Fruit fly (Drosophila melanogaster) whole organism, embryonic: Measurements from ENCODE around the gene Patsas.

Source experiments
- BEAF-32 ChIP-seq: fragments of 200-800 bp; sonication (Bioruptor generic); optimal IDR thresholded peaks from 3 replicates; lab custom pipeline; 2017; ENCODE audit warnings: missing biosample characterization, missing genetic modification characterization, mild to moderate bottlenecking, moderate library complexity, missing genetic modification reagents
- CG11085 ChIP-seq: fragments of 200-800 bp; sonication (Bioruptor generic); IDR thresholded peaks from 2 replicates; pipeline ENCODE4 v1.3.6; 2022; ENCODE audit warnings: missing biosample characterization, missing genetic modification characterization
- CG11398 ChIP-seq: fragments of 200-800 bp; sonication (Bioruptor generic); optimal IDR thresholded peaks from 2 replicates; lab custom pipeline; 2016; ENCODE audit warnings: missing biosample characterization, missing genetic modification characterization
- CG12219 ChIP-seq: fragments of 200-800 bp; sonication (Bioruptor generic); optimal IDR thresholded peaks from 3 replicates; lab custom pipeline; 2018; ENCODE audit warnings: missing biosample characterization, mild to moderate bottlenecking, missing genetic modification characterization
- CG12942 ChIP-seq: fragments of 200-800 bp; sonication (Bioruptor generic); optimal IDR thresholded peaks from 3 replicates; lab custom pipeline; 2016; ENCODE audit warnings: missing biosample characterization, missing genetic modification characterization
- CG13424 ChIP-seq: fragments of 200-800 bp; sonication (Bioruptor generic); optimal IDR thresholded peaks from 2 replicates; lab custom pipeline; 2019; ENCODE audit warnings: missing biosample characterization, mild to moderate bottlenecking, missing genetic modification characterization, moderate library complexity
- CG14014 ChIP-seq: fragments of 200-800 bp; sonication (Bioruptor generic); IDR thresholded peaks from 2 replicates; pipeline ENCODE4 v1.3.6; 2022; ENCODE audit warnings: missing biosample characterization, missing genetic modification characterization
- CG14860 ChIP-seq: fragments of 200-800 bp; sonication (Bioruptor generic); IDR thresholded peaks from 3 replicates; pipeline ENCODE4 v1.3.6; 2022; ENCODE audit warnings: missing biosample characterization, missing genetic modification characterization; ENCODE audit not compliant: partially characterized antibody
- CG2199 ChIP-seq: fragments of 200-800 bp; sonication (Bioruptor generic); IDR thresholded peaks from 3 replicates; pipeline ENCODE4 v1.3.6; 2022; ENCODE audit warnings: missing biosample characterization, missing genetic modification characterization
- CG2202 ChIP-seq: fragments of 200-800 bp; sonication (Bioruptor generic); optimal IDR thresholded peaks from 2 replicates; lab custom pipeline; 2018; ENCODE audit warnings: missing biosample characterization, mild to moderate bottlenecking, missing genetic modification characterization
- CG2712 ChIP-seq: fragments of 200-800 bp; optimal IDR thresholded peaks from 3 replicates; lab custom pipeline; 2019; ENCODE audit warnings: missing biosample characterization, mild to moderate bottlenecking, missing genetic modification characterization, moderate library complexity
- CG3065 ChIP-seq: fragments of 200-800 bp; sonication (Bioruptor generic); optimal IDR thresholded peaks from 2 replicates; lab custom pipeline; 2016; ENCODE audit warnings: missing biosample characterization, missing genetic modification characterization
- CG4360 ChIP-seq: fragments of 200-800 bp; sonication (Bioruptor generic); IDR thresholded peaks from 2 replicates; pipeline ENCODE4 v1.3.6; 2022; ENCODE audit warnings: missing biosample characterization, missing genetic modification characterization
- CG6654 ChIP-seq: fragments of 200-800 bp; sonication (Bioruptor generic); optimal IDR thresholded peaks from 2 replicates; lab custom pipeline; 2017; ENCODE audit warnings: missing biosample characterization, mild to moderate bottlenecking, missing genetic modification characterization
- CG7987 ChIP-seq: fragments of 200-800 bp; sonication (Bioruptor generic); optimal IDR thresholded peaks from 2 replicates; lab custom pipeline; 2018; ENCODE audit warnings: missing biosample characterization, mild to moderate bottlenecking, missing genetic modification characterization, moderate library complexity
- CG8924 ChIP-seq: fragments of 200-800 bp; optimal IDR thresholded peaks from 3 replicates; lab custom pipeline; 2019; ENCODE audit warnings: missing biosample characterization, mild to moderate bottlenecking, missing genetic modification characterization, moderate library complexity
- CTCF ChIP-seq: fragments of 200-800 bp; sonication (Bioruptor generic); optimal IDR thresholded peaks from 2 replicates; lab custom pipeline; 2017; ENCODE audit warnings: missing biosample characterization, mild to moderate bottlenecking, missing genetic modification characterization, moderate library complexity
- Dfd ChIP-seq, 2 experiments: fragments of >200 bp; optimal IDR thresholded peaks; 2 replicates each; lab custom pipeline; 2017; ENCODE audit warnings: missing biosample characterization in 2 of 2, missing genetic modification characterization in 2 of 2
- Dll ChIP-seq: fragments of 200-800 bp; sonication (Bioruptor generic); IDR thresholded peaks from 4 replicates; pipeline ENCODE4 v1.3.6; 2022; ENCODE audit warnings: missing biosample characterization, missing genetic modification characterization; ENCODE audit not compliant: partially characterized antibody
- Doc2 ChIP-seq: fragments of 200-800 bp; sonication (Bioruptor generic); IDR thresholded peaks from 2 replicates; pipeline ENCODE4 v1.3.6; 2022; ENCODE audit warnings: missing biosample characterization, missing genetic modification characterization
- Gug ChIP-seq: fragments of 200-800 bp; sonication (Bioruptor generic); IDR thresholded peaks from 4 replicates; pipeline ENCODE4 v1.3.6; 2022; ENCODE audit warnings: missing biosample characterization, missing genetic modification characterization
- HmgD ChIP-seq: fragments of 200-800 bp; sonication (Bioruptor generic); optimal IDR thresholded peaks from 3 replicates; lab custom pipeline; 2016; ENCODE audit warnings: missing biosample characterization, missing genetic modification characterization
- Hmx ChIP-seq: fragments of 200-800 bp; sonication (Bioruptor generic); optimal IDR thresholded peaks from 2 replicates; lab custom pipeline; 2016; ENCODE audit warnings: missing biosample characterization, missing genetic modification characterization
- Hr3 ChIP-seq: fragments of 200-800 bp; sonication (Bioruptor generic); optimal IDR thresholded peaks from 3 replicates; lab custom pipeline; 2016; ENCODE audit warnings: missing biosample characterization, missing genetic modification characterization
- Kr ChIP-seq: fragments of 200-800 bp; sonication (Bioruptor generic); optimal IDR thresholded peaks from 2 replicates; lab custom pipeline; 2017; ENCODE audit warnings: missing biosample characterization, mild to moderate bottlenecking, missing genetic modification characterization
- Max ChIP-seq: fragments of 200-800 bp; sonication (Bioruptor generic); optimal IDR thresholded peaks from 2 replicates; lab custom pipeline; 2016; ENCODE audit warnings: missing biosample characterization, mild to moderate bottlenecking, missing genetic modification characterization
- Myb ChIP-seq: fragments of 200-800 bp; sonication (Bioruptor generic); optimal IDR thresholded peaks from 2 replicates; lab custom pipeline; 2016; ENCODE audit warnings: missing biosample characterization, missing genetic modification characterization
- Neu2 ChIP-seq: fragments of 200-800 bp; sonication (Bioruptor generic); optimal IDR thresholded peaks from 3 replicates; lab custom pipeline; 2016; ENCODE audit warnings: missing biosample characterization, missing genetic modification characterization, borderline replicate concordance
- Side ChIP-seq: fragments of 200-800 bp; sonication (Bioruptor generic); optimal IDR thresholded peaks from 2 replicates; lab custom pipeline; 2016; ENCODE audit warnings: missing biosample characterization, missing genetic modification characterization
- Sry-β ChIP-seq: fragments of 200-800 bp; sonication (Bioruptor generic); optimal IDR thresholded peaks from 2 replicates; lab custom pipeline; 2018; ENCODE audit warnings: missing biosample characterization, mild to moderate bottlenecking, missing genetic modification characterization, moderate library complexity
- amos ChIP-seq: fragments of 200-800 bp; sonication (Bioruptor generic); IDR thresholded peaks from 2 replicates; pipeline ENCODE4 v1.3.6; 2022; ENCODE audit warnings: missing biosample characterization, missing genetic modification characterization; ENCODE audit not compliant: partially characterized antibody
- ap ChIP-seq: fragments of 200-800 bp; sonication (Bioruptor generic); IDR thresholded peaks from 2 replicates; pipeline ENCODE4 v1.3.6; 2022; ENCODE audit warnings: missing biosample characterization, missing genetic modification characterization
- caup ChIP-seq: fragments of 200-800 bp; sonication (Bioruptor generic); optimal IDR thresholded peaks from 3 replicates; lab custom pipeline; 2017; ENCODE audit warnings: missing biosample characterization, mild to moderate bottlenecking, missing genetic modification characterization, moderate library complexity; ENCODE audit not compliant: severe bottlenecking
- disco-r ChIP-seq: fragments of 200-800 bp; sonication (Bioruptor generic); optimal IDR thresholded peaks from 2 replicates; lab custom pipeline; 2016; ENCODE audit warnings: missing biosample characterization, missing genetic modification characterization
- en ChIP-seq: fragments of 200-800 bp; sonication (Bioruptor generic); optimal IDR thresholded peaks from 2 replicates; lab custom pipeline; 2016; ENCODE audit warnings: missing biosample characterization, missing genetic modification characterization
- fd102C ChIP-seq: fragments of 200-800 bp; sonication (Bioruptor generic); optimal IDR thresholded peaks from 2 replicates; lab custom pipeline; 2018; ENCODE audit warnings: missing biosample characterization, mild to moderate bottlenecking, missing genetic modification characterization, moderate library complexity
- ftz-f1 ChIP-seq: fragments of 200-800 bp; sonication (Bioruptor generic); optimal IDR thresholded peaks from 2 replicates; lab custom pipeline; 2016; ENCODE audit warnings: missing biosample characterization, missing genetic modification characterization
- gfzf ChIP-seq: fragments of 200-800 bp; sonication (Bioruptor generic); optimal IDR thresholded peaks from 2 replicates; lab custom pipeline; 2016; ENCODE audit warnings: missing biosample characterization, mild to moderate bottlenecking, missing genetic modification characterization, moderate library complexity
- gt ChIP-seq: fragments of 200-800 bp; sonication (Bioruptor generic); IDR thresholded peaks from 2 replicates; pipeline ENCODE4 v1.3.6; 2022; ENCODE audit warnings: missing biosample characterization, missing genetic modification characterization
- ham ChIP-seq: fragments of 200-800 bp; sonication (Bioruptor generic); IDR thresholded peaks from 2 replicates; pipeline ENCODE4 v1.3.6; 2022; ENCODE audit warnings: missing biosample characterization, missing genetic modification characterization
- hbn ChIP-seq: fragments of 200-800 bp; sonication (Bioruptor generic); IDR thresholded peaks from 2 replicates; pipeline ENCODE4 v1.3.6; 2022; ENCODE audit warnings: missing biosample characterization, missing genetic modification characterization; ENCODE audit not compliant: partially characterized antibody
- kay ChIP-seq: fragments of 200-800 bp; sonication (Bioruptor generic); optimal IDR thresholded peaks from 2 replicates; lab custom pipeline; 2016; ENCODE audit warnings: missing biosample characterization, missing genetic modification characterization
- klu ChIP-seq: fragments of 200-800 bp; sonication (Bioruptor generic); IDR thresholded peaks from 2 replicates; pipeline ENCODE4 v1.3.6; 2022; ENCODE audit warnings: missing biosample characterization, missing genetic modification characterization
- odd ChIP-seq: fragments of 200-800 bp; sonication (Bioruptor generic); optimal IDR thresholded peaks from 2 replicates; lab custom pipeline; 2017; ENCODE audit warnings: missing biosample characterization, mild to moderate bottlenecking, missing genetic modification characterization
- row ChIP-seq: fragments of 200-800 bp; sonication (Bioruptor generic); IDR thresholded peaks from 3 replicates; pipeline ENCODE4 v1.3.6; 2022; ENCODE audit warnings: missing biosample characterization, missing genetic modification characterization
- tin ChIP-seq: fragments of 200-800 bp; sonication (Bioruptor generic); optimal IDR thresholded peaks from 3 replicates; lab custom pipeline; 2016; ENCODE audit warnings: missing biosample characterization, missing genetic modification characterization
- toy ChIP-seq: fragments of 200-800 bp; sonication (Bioruptor generic); IDR thresholded peaks from 2 replicates; pipeline ENCODE4 v1.3.6; 2022; ENCODE audit warnings: missing biosample characterization, missing genetic modification characterization
- unpg ChIP-seq: fragments of 200-800 bp; sonication (Bioruptor generic); optimal IDR thresholded peaks from 3 replicates; lab custom pipeline; 2018; ENCODE audit warnings: missing biosample characterization, mild to moderate bottlenecking, missing genetic modification characterization, moderate library complexity

Gene Patsas

DNA sequence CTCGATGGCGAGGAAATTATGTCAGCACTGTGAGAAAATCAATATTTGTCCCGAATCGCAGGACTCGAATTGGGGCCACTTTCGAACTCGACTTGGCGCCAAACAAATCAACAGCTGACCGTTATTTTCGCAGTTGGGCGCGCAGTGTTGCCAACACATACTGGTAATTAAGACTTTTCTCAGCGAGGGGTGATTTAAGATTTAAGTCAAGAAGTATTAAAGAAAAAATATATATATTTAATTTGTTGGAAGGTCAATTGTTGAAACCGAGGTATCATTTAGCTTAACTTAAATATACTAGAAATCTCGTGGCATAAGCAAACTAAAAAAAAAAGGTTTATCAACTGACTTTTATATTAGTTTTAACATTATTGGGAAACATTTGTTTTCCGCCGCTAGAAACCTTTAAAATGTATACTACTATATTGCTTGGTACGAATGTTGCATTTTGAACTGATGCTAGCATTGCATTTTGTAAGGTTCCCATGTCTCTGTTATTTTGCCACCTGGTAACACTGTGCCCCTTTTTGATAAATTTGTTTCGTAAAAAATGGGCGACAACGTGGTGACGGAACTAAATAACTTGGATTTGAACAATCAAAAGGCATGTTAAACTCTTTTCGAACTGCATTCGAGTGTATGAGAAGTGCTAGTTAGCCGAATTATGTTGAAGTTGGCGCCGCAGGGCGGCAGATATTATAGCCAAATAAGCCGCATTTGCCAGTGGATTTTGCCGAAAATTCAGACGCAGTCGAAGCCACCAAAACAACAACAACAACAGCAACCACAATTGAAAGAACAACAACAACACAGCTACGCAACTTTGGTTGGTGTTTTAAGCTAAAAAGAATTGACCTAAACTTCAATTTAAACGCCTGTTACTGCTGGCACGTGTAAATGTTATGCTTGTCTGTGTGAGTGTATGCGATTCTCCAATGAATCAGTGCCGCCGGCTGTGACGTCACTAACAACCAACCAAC is at the start of gene Patsas, which contains the start of gene ThrRS (continued):
- TF ChIP-seq CG6654 (GFP tag; lab: Kevin White, UChicago) (peak; percentile 67), toy (GFP tag; lab: Robert Waterston, UW) (no peak), CG7987 (GFP tag; lab: Kevin White, UChicago) (peak; percentile 20), Hmx (GFP tag; lab: Kevin White, UChicago) (peak; percentile 41), Neu2 (GFP tag; lab: Kevin White, UChicago) (no peak), CG14014 (peak; percentile 85), Myb (GFP tag; lab: Kevin White, UChicago) (peak; percentile 66), Dfd (GFP tag; optimal IDR thresholded peaks at IDR 0.05; lab: Kevin White, UChicago) (peak in 1 of 2 experiments; percentile 39), CG11085 (GFP tag; lab: Robert Waterston, UW) (peak; percentile 75), ap (GFP tag; lab: Robert Waterston, UW) (peak; percentile 76), amos (GFP tag; lab: Robert Waterston, UW) (0 out of 2 replicates have a peak, but pooled peaks have one; percentile 15), caup (peak; percentile 86), Hr3 (peak; percentile 90), gfzf (peak; percentile 79), CG2202 (peak; percentile 49), HmgD (GFP tag; lab: Kevin White, UChicago) (peak; percentile 24), tin (peak; percentile 86), unpg (peak; percentile 91), ham (GFP tag; lab: Robert Waterston, UW) (no peak), en (peak; percentile 48), row (peak; percentile 95), CG12942 (GFP tag; lab: Kevin White, UChicago) (peak; percentile 86), Dll (GFP tag; lab: Robert Waterston, UW) (0 out of 4 replicates have a peak, but pooled peaks have one; percentile 26), BEAF-32 (GFP tag; lab: Kevin White, UChicago) (peak; percentile 38), CG8924 (tag; lab: Kevin White, UChicago) (peak; percentile 86), odd (no peak), Sry-β (GFP tag; lab: Kevin White, UChicago) (peak; percentile 39), CG2199 (peak; percentile 64; the same call in 1 of the 3 replicates), CG2712 (tag; lab: Kevin White, UChicago) (peak; percentile 89), hbn (GFP tag; lab: Robert Waterston, UW) (no peak), CG3065 (peak; percentile 33), Gug (GFP tag; lab: Robert Waterston, UW) (peak; percentile 73; the same call in 3 of the 4 replicates), CG4360 (peak; percentile 90), Doc2 (GFP tag; lab: Robert Waterston, UW) (0 out of 2 replicates have a peak, but pooled peaks have one; percentile 16), CG12219 (peak; percentile 26), CTCF (peak; percentile 17), Max (GFP tag; lab: Kevin White, UChicago) (peak; percentile 82), Kr (GFP tag; lab: Kevin White, UChicago) (no peak), fd102C (GFP tag; lab: Kevin White, UChicago) (peak; percentile 51), gt (peak; percentile 53; the same call in 1 of the 2 replicates), klu (peak; percentile 81), CG13424 (tag; lab: Kevin White, UChicago) (peak; percentile 91), ftz-f1 (GFP tag; lab: Kevin White, UChicago) (no peak), disco-r (peak; percentile 4), CG14860 (no peak), CG11398 (GFP tag; lab: Kevin White, UChicago) (no peak), Side (GFP tag; lab: Kevin White, UChicago) (peak; percentile 49), kay (GFP tag; lab: Kevin White, UChicago) (peak; percentile 69)
